Worm (Caenorhabditis elegans) whole organism, L4/young adult: ENCODE results near the gene srh-245.

Experiments
- W03F9.2 ChIP-seq: fragments of 150-350 bp; optimal IDR thresholded peaks from 2 replicates; lab custom pipeline; 2014; ENCODE audit warnings: missing biosample characterization, missing genetic modification characterization
- him-1 ChIP-seq: sonication (generic microtip); optimal IDR thresholded peaks from 2 replicates; lab custom pipeline; 2016; ENCODE audit warnings: missing genotype, missing genetic modification reagents, missing genetic modification characterization, missing compliant biosample characterization

ce11 chrV:671342-671741 lies 15.6 kb upstream of the srh-245 start, which contains the start of gene sru-24:
- TF ChIP-seq W03F9.2 (tag; lab: Kevin White, UChicago) (no peak), him-1 (no peak)
